Worm (Caenorhabditis elegans) whole organism, L4/young adult: ENCODE data around the gene srw-38.

Experiments used
- W03F9.2 ChIP-seq: fragments of 150-350 bp; optimal IDR thresholded peaks from 2 replicates; lab custom pipeline; 2014; ENCODE audit warnings: missing biosample characterization, missing genetic modification characterization
- him-1 ChIP-seq: sonication (generic microtip); optimal IDR thresholded peaks from 2 replicates; lab custom pipeline; 2016; ENCODE audit warnings: missing genotype, missing genetic modification reagents, missing genetic modification characterization, missing compliant biosample characterization

ce11 chrV:19805548-19805947, 30.7 kb upstream of the srw-38 start:
- TF ChIP-seq W03F9.2 (tag; lab: Kevin White, UChicago) (no peak), him-1 (tag; lab: Kevin White, UChicago) (no peak)
